Worm (Caenorhabditis elegans): ENCODE data around the gene pals-17.

pals-17 gene

ce11 chrIII:1342488-1342887 is 49.2 kb downstream of the pals-17 start, which contains the start of gene fbxa-26:
fbxa-26 (minus strand) TSS chrIII:1342522.
- TF ChIP-seq unc-62 (GFP tag; optimal IDR thresholded peaks at IDR 0.05) (no peak), nhr-76 (tag; optimal IDR thresholded peaks at IDR 0.05) (no peak)

Data from whole organism, mixed stage, embryonic.